Worm (Caenorhabditis elegans): ENCODE measurements around the gene vps-32.1.

- TF ChIP-seq elt-2 (tag; optimal IDR thresholded peaks at IDR 0.05) (no peak), tbx-7 (tag; optimal IDR thresholded peaks at IDR 0.05) (no peak), ceh-30 (tag; optimal IDR thresholded peaks at IDR 0.05) (no peak), ceh-34 (tag; optimal IDR thresholded peaks at IDR 0.05) (no peak), unc-86 (tag; optimal IDR thresholded peaks at IDR 0.05) (no peak)
These were observed 29.2 kb upstream of the vps-32.1 start for ce11 chrII:6560291-6560690.

Measured in whole organism, late embryonic.